Worm (Caenorhabditis elegans) whole organism, mixed stage, embryonic: ENCODE data around the gene gly-3.

Experiments
- ces-1 ChIP-seq: fragments of 150-350 bp; optimal IDR thresholded peaks from 2 replicates; lab custom pipeline; 2014; ENCODE audit warnings: missing biosample characterization, missing genetic modification reagents, missing genetic modification characterization
- nhr-76 ChIP-seq: sonication (generic microtip); optimal IDR thresholded peaks from 2 replicates; lab custom pipeline; 2017; ENCODE audit warnings: missing biosample characterization, missing genetic modification characterization
- sptf-1 ChIP-seq: sonication (generic microtip); optimal IDR thresholded peaks from 2 replicates; lab custom pipeline; 2017; ENCODE audit warnings: mild to moderate bottlenecking, missing genetic modification characterization, moderate library complexity, missing compliant biosample characterization

DNA sequence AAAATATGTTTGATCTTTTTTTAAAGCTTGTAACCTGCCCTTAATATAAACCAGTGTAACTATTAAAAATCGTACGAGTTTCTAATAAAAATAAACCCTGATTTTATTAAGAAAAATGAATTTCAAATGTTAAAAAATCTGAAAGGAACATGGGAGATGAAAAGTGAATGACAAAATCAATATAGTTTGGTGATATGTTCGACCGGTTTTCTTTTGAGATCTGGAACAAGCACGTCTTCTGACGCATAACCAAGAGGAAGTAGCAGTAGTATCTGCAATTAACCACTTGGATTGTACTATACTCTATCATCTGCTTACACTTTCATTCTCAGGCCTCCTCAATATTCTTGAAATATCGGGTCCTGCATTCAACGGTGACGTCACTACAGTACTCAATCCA, 40.5 kb downstream of the gly-3 start:
- TF ChIP-seq sptf-1 (no peak), ces-1 (GFP tag; lab: Kevin White, UChicago) (no peak), nhr-76 (tag; lab: Kevin White, UChicago) (no peak)
